Fruit fly (Drosophila melanogaster) whole organism, wandering third instar larva: Measurements from ENCODE around the gene omd.

Experiments used
- Abd-B ChIP-seq: fragments of >200 bp; optimal IDR thresholded peaks from 2 replicates; lab custom pipeline; 2017; ENCODE audit warnings: missing biosample characterization, missing genetic modification characterization
- CG32264 ChIP-seq: fragments of 200-800 bp; sonication (Bioruptor generic); optimal IDR thresholded peaks from 2 replicates; lab custom pipeline; 2016; ENCODE audit warnings: missing biosample characterization, missing genetic modification characterization
- CG9705 ChIP-seq: fragments of 200-800 bp; sonication (Bioruptor generic); optimal IDR thresholded peaks from 2 replicates; lab custom pipeline; 2018; ENCODE audit warnings: missing biosample characterization, mild to moderate bottlenecking, missing genetic modification characterization
- CrebA ChIP-seq: fragments of 200-800 bp; sonication (Bioruptor generic); optimal IDR thresholded peaks from 2 replicates; lab custom pipeline; 2016; ENCODE audit warnings: missing biosample characterization, mild to moderate bottlenecking, missing genetic modification characterization, borderline replicate concordance
- Dfd ChIP-seq: fragments of >200 bp; optimal IDR thresholded peaks from 2 replicates; lab custom pipeline; 2017; ENCODE audit warnings: missing biosample characterization, missing genetic modification characterization
- Dif ChIP-seq: fragments of 200-275, 200-300 bp; sonication (Bioruptor generic); optimal IDR thresholded peaks from 2 replicates; lab custom pipeline; 2018; ENCODE audit warnings: missing biosample characterization, missing genetic modification characterization; ENCODE audit not compliant: partially characterized antibody
- GATAd ChIP-seq: sonication (Bioruptor generic); optimal IDR thresholded peaks from 2 replicates; lab custom pipeline; 2016; ENCODE audit warnings: missing biosample characterization, missing genetic modification characterization
- HLH106 ChIP-seq: fragments of 200-800 bp; optimal IDR thresholded peaks from 3 replicates; lab custom pipeline; 2019; ENCODE audit warnings: missing biosample characterization, mild to moderate bottlenecking, missing genetic modification characterization, moderate library complexity
- Hnf4 ChIP-seq: fragments of 200-800 bp; sonication (Bioruptor generic); optimal IDR thresholded peaks from 2 replicates; lab custom pipeline; 2016; ENCODE audit warnings: missing biosample characterization, mild to moderate bottlenecking, missing genetic modification characterization
- Hr78 ChIP-seq: fragments of >200 bp; optimal IDR thresholded peaks from 2 replicates; lab custom pipeline; 2017; ENCODE audit warnings: missing biosample characterization, missing genetic modification characterization
- Jra ChIP-seq: sonication (Bioruptor generic); optimal IDR thresholded peaks from 2 replicates; lab custom pipeline; 2016; ENCODE audit warnings: missing biosample characterization, missing genetic modification characterization
- Mio ChIP-seq: sonication (Bioruptor generic); optimal IDR thresholded peaks from 2 replicates; lab custom pipeline; 2016; ENCODE audit warnings: missing biosample characterization, missing genetic modification characterization
- Myc ChIP-seq: fragments of >200 bp; optimal IDR thresholded peaks from 2 replicates; lab custom pipeline; 2017
- OdsH ChIP-seq: fragments of 200-800 bp; sonication (Bioruptor generic); optimal IDR thresholded peaks from 2 replicates; lab custom pipeline; 2016; ENCODE audit warnings: missing biosample characterization, mild to moderate bottlenecking, missing genetic modification characterization
- Sp1 ChIP-seq: fragments of 200-800 bp; sonication (Bioruptor generic); optimal IDR thresholded peaks from 3 replicates; lab custom pipeline; 2019; ENCODE audit warnings: missing biosample characterization, mild to moderate bottlenecking, missing genetic modification characterization, moderate library complexity
- br ChIP-seq: fragments of 200-800 bp; sonication (Bioruptor generic); optimal IDR thresholded peaks from 2 replicates; lab custom pipeline; 2016; ENCODE audit warnings: missing biosample characterization, missing genetic modification characterization
- dl ChIP-seq, 2 experiments: fragments of 175-275, 200-275 bp in 1 of 2; fragments of 200-275 bp in 1 of 2; sonication (Bioruptor generic); optimal IDR thresholded peaks; lab custom pipeline; 2018; ENCODE audit warnings: mild to moderate bottlenecking in 2 of 2, missing biosample characterization in 2 of 2, missing genetic modification characterization in 2 of 2, moderate library complexity in 2 of 2; ENCODE audit not compliant: partially characterized antibody in 2 of 2, insufficient read depth in 1 of 2
- dmrt93B ChIP-seq: fragments of 200-800 bp; sonication (Bioruptor generic); optimal IDR thresholded peaks from 2 replicates; lab custom pipeline; 2018; ENCODE audit warnings: missing biosample characterization, mild to moderate bottlenecking, missing genetic modification characterization
- dsf ChIP-seq: sonication (Bioruptor generic); optimal IDR thresholded peaks from 2 replicates; lab custom pipeline; 2016; ENCODE audit warnings: missing biosample characterization, missing genetic modification characterization, borderline replicate concordance
- ey ChIP-seq: fragments of 200-800 bp; sonication (Bioruptor generic); optimal IDR thresholded peaks from 2 replicates; lab custom pipeline; 2016; ENCODE audit warnings: missing biosample characterization, missing genetic modification characterization
- foxo ChIP-seq, 2 experiments: fragments of 200-800 bp; sonication (Bioruptor generic); optimal IDR thresholded peaks; 2 replicates in 1 of 2; 3 replicates in 1 of 2; lab custom pipeline; 2016 to 2017; ENCODE audit warnings: missing biosample characterization in 2 of 2, missing genetic modification characterization in 2 of 2
- fru ChIP-seq: fragments of 200-800 bp; sonication (Bioruptor generic); optimal IDR thresholded peaks from 3 replicates; lab custom pipeline; 2016; ENCODE audit warnings: missing biosample characterization, mild to moderate bottlenecking, missing genetic modification characterization
- jim ChIP-seq: fragments of 175-275, 200-325 bp; sonication (Bioruptor generic); optimal IDR thresholded peaks from 2 replicates; lab custom pipeline; 2016; ENCODE audit warnings: missing biosample characterization, mild to moderate bottlenecking, missing genetic modification characterization
- lola ChIP-seq: fragments of >200 bp; optimal IDR thresholded peaks from 2 replicates; lab custom pipeline; 2017; ENCODE audit warnings: missing biosample characterization, missing genetic modification characterization
- pan ChIP-seq: fragments of >200 bp; optimal IDR thresholded peaks from 2 replicates; lab custom pipeline; 2017
- psq ChIP-seq: fragments of 200-800 bp; sonication (Bioruptor generic); optimal IDR thresholded peaks from 3 replicates; lab custom pipeline; 2017; ENCODE audit warnings: missing biosample characterization, mild to moderate bottlenecking, missing genetic modification characterization, moderate library complexity
- rgr ChIP-seq: fragments of 200-800 bp; sonication (Bioruptor generic); optimal IDR thresholded peaks from 3 replicates; lab custom pipeline; 2016; ENCODE audit warnings: missing biosample characterization, mild to moderate bottlenecking, missing genetic modification characterization
- sv ChIP-seq: fragments of 200-800 bp; sonication (Bioruptor generic); optimal IDR thresholded peaks from 3 replicates; lab custom pipeline; 2016; ENCODE audit warnings: missing biosample characterization, missing genetic modification characterization
- tai ChIP-seq: sonication (Bioruptor generic); optimal IDR thresholded peaks from 2 replicates; lab custom pipeline; 2016; ENCODE audit warnings: missing biosample characterization, missing genetic modification characterization
- woc ChIP-seq: sonication (Bioruptor generic); optimal IDR thresholded peaks from 2 replicates; lab custom pipeline; 2016; ENCODE audit warnings: missing biosample characterization, mild to moderate bottlenecking, missing genetic modification characterization

Gene omd

dm6 chr3R:13674492-13675033, 12.4 kb downstream of the omd start, which contains the start of gene Task6:
Task6 (minus strand) TSS chr3R:13674542.
- TF ChIP-seq Myc: peak; percentile 73
- no peak for TF ChIP-seq OdsH (GFP tag; lab: Kevin White, UChicago)

- TF ChIP-seq br (GFP tag; lab: Kevin White, UChicago) (no peak), Hr78 (GFP tag; lab: Kevin White, UChicago) (no peak), foxo (GFP tag; optimal IDR thresholded peaks at IDR 0.05; lab: Kevin White, UChicago) (no peak), Abd-B (GFP tag; lab: Kevin White, UChicago) (no peak), ey (GFP tag; lab: Kevin White, UChicago) (no peak), Sp1 (GFP tag; lab: Kevin White, UChicago) (no peak), dsf (GFP tag; lab: Kevin White, UChicago) (no peak), woc (no peak), Dfd (GFP tag; lab: Kevin White, UChicago) (no peak), Hnf4 (GFP tag; lab: Kevin White, UChicago) (no peak), tai (no peak), dmrt93B (GFP tag; lab: Kevin White, UChicago) (no peak), Dif (no peak), Mio (GFP tag; lab: Kevin White, UChicago) (no peak), jim (GFP tag; lab: Kevin White, UChicago) (no peak), pan (lab: Kevin White, UChicago) (no peak), GATAd (GFP tag; lab: Kevin White, UChicago) (no peak), dl (GFP tag; optimal IDR thresholded peaks at IDR 0.05; lab: Kevin White, UChicago; ENCODE audit: insufficient read depth in 1 of 2, partially characterized antibody in 2 of 2) (no peak)
Observed at dm6 chr3R:13672898-13673297, 14.1 kb downstream of the omd start.

dm6 chr3R:13665992-13666391, 21.0 kb downstream of the omd start:
- TF ChIP-seq CrebA (no peak), Hr78 (GFP tag; lab: Kevin White, UChicago) (no peak), dsf (GFP tag; lab: Kevin White, UChicago) (no peak), jim (GFP tag; lab: Kevin White, UChicago) (no peak), psq (GFP tag; lab: Kevin White, UChicago) (no peak), dmrt93B (GFP tag; lab: Kevin White, UChicago) (no peak), fru (GFP tag; lab: Kevin White, UChicago) (no peak), CG9705 (GFP tag; lab: Kevin White, UChicago) (no peak), HLH106 (tag; lab: Kevin White, UChicago) (no peak), foxo (GFP tag; optimal IDR thresholded peaks at IDR 0.05; lab: Kevin White, UChicago) (no peak), lola (GFP tag; lab: Kevin White, UChicago) (no peak), CG32264 (no peak), rgr (GFP tag; lab: Kevin White, UChicago) (no peak), Jra (GFP tag; lab: Kevin White, UChicago) (no peak), GATAd (GFP tag; lab: Kevin White, UChicago) (no peak), Dfd (GFP tag; lab: Kevin White, UChicago) (no peak), Sp1 (GFP tag; lab: Kevin White, UChicago) (no peak)

- TF ChIP-seq foxo (GFP tag; optimal IDR thresholded peaks at IDR 0.05; lab: Kevin White, UChicago) (no peak), HLH106 (tag; lab: Kevin White, UChicago) (no peak), CG32264 (no peak), dmrt93B (GFP tag; lab: Kevin White, UChicago) (no peak), Abd-B (GFP tag; lab: Kevin White, UChicago) (no peak), sv (GFP tag; lab: Kevin White, UChicago) (no peak), OdsH (GFP tag; lab: Kevin White, UChicago) (no peak), Sp1 (GFP tag; lab: Kevin White, UChicago) (no peak), rgr (GFP tag; lab: Kevin White, UChicago) (no peak), Mio (GFP tag; lab: Kevin White, UChicago) (no peak), dsf (GFP tag; lab: Kevin White, UChicago) (no peak), GATAd (GFP tag; lab: Kevin White, UChicago) (no peak)
Observed at dm6 chr3R:13662149-13662548, 24.9 kb downstream of the omd start.
